Fruit fly (Drosophila melanogaster) whole organism, prepupa: Measurements from ENCODE around the gene CG18130.

Experiments
- Blimp-1 ChIP-seq: fragments of 200-800 bp; sonication (Bioruptor generic); optimal IDR thresholded peaks from 3 replicates; lab custom pipeline; 2017; ENCODE audit warnings: missing biosample characterization, missing genetic modification characterization, mild to moderate bottlenecking, moderate library complexity, missing genetic modification reagents
- CG10631 ChIP-seq: fragments of 200-800 bp; sonication (Bioruptor generic); optimal IDR thresholded peaks from 2 replicates; lab custom pipeline; 2016; ENCODE audit warnings: missing biosample characterization, missing genetic modification characterization
- CG10669 ChIP-seq: fragments of 200-800 bp; sonication (Bioruptor generic); optimal IDR thresholded peaks from 3 replicates; lab custom pipeline; 2018; ENCODE audit warnings: missing biosample characterization, mild to moderate bottlenecking, missing genetic modification characterization, moderate library complexity
- CG11294 ChIP-seq: fragments of 200-800 bp; sonication (Bioruptor generic); IDR thresholded peaks from 2 replicates; pipeline ENCODE4 v1.3.6; 2022; ENCODE audit warnings: missing biosample characterization, missing genetic modification characterization
- CG11762 ChIP-seq: fragments of 200-800 bp; sonication (Bioruptor generic); optimal IDR thresholded peaks from 3 replicates; lab custom pipeline; 2016; ENCODE audit warnings: missing biosample characterization, missing genetic modification characterization; ENCODE audit not compliant: insufficient read depth
- CG11902 ChIP-seq: fragments of 200-800 bp; sonication (Bioruptor generic); optimal IDR thresholded peaks from 3 replicates; lab custom pipeline; 2016; ENCODE audit warnings: missing biosample characterization, missing genetic modification characterization
- CG16779 ChIP-seq: fragments of 200-800 bp; sonication (Bioruptor generic); optimal IDR thresholded peaks from 3 replicates; lab custom pipeline; 2017; ENCODE audit warnings: missing biosample characterization, mild to moderate bottlenecking, missing genetic modification characterization
- CG6163 ChIP-seq: fragments of 200-800 bp; sonication (Bioruptor generic); IDR thresholded peaks from 3 replicates; pipeline ENCODE4 v1.3.6; 2022; ENCODE audit warnings: missing biosample characterization, missing genetic modification characterization
- CG6808 ChIP-seq: fragments of 200-800 bp; sonication (Bioruptor generic); optimal IDR thresholded peaks from 3 replicates; lab custom pipeline; 2017; ENCODE audit warnings: missing biosample characterization, missing genetic modification characterization, mild to moderate bottlenecking, moderate library complexity, missing genetic modification reagents
- CG6854 ChIP-seq: fragments of 200-800 bp; sonication (Bioruptor generic); optimal IDR thresholded peaks from 2 replicates; lab custom pipeline; 2017; ENCODE audit warnings: missing biosample characterization, mild to moderate bottlenecking, missing genetic modification characterization
- CG7368 ChIP-seq: fragments of 200-800 bp; sonication (Bioruptor generic); optimal IDR thresholded peaks from 3 replicates; lab custom pipeline; 2016; ENCODE audit warnings: missing biosample characterization, missing genetic modification characterization
- CG8319 ChIP-seq: fragments of 200-800 bp; sonication (Bioruptor generic); optimal IDR thresholded peaks from 3 replicates; lab custom pipeline; 2016; ENCODE audit warnings: missing biosample characterization, missing genetic modification characterization
- CG9139 ChIP-seq: fragments of 200-800 bp; sonication (Bioruptor generic); optimal IDR thresholded peaks from 3 replicates; lab custom pipeline; 2017; ENCODE audit warnings: missing biosample characterization, mild to moderate bottlenecking, missing genetic modification characterization
- Eip78C ChIP-seq: fragments of 200-800 bp; sonication (Bioruptor generic); peaks from one replicate; lab custom pipeline; 2016; ENCODE audit warnings: missing biosample characterization, missing genetic modification characterization
- Eip93F ChIP-seq: fragments of 200-800 bp; sonication (Bioruptor generic); optimal IDR thresholded peaks from 2 replicates; lab custom pipeline; 2016; ENCODE audit warnings: missing biosample characterization, mild to moderate bottlenecking, missing genetic modification characterization
- Ets96B ChIP-seq: fragments of 200-800 bp; optimal IDR thresholded peaks from 2 replicates; lab custom pipeline; 2019; ENCODE audit warnings: missing biosample characterization, mild to moderate bottlenecking, missing genetic modification characterization, moderate library complexity
- Gug ChIP-seq: fragments of 200-800 bp; sonication (Bioruptor generic); IDR thresholded peaks from 2 replicates; pipeline ENCODE4 v1.3.6; 2022; ENCODE audit warnings: missing biosample characterization, missing genetic modification characterization
- Hr38 ChIP-seq: sonication (Bioruptor generic); optimal IDR thresholded peaks from 2 replicates; lab custom pipeline; 2016; ENCODE audit warnings: missing biosample characterization, missing genetic modification characterization
- Hr39 ChIP-seq: fragments of 200-800 bp; sonication (Bioruptor generic); optimal IDR thresholded peaks from 2 replicates; lab custom pipeline; 2016; ENCODE audit warnings: missing biosample characterization, missing genetic modification characterization
- Hr4 ChIP-seq: fragments of 200-800 bp; sonication (Bioruptor generic); optimal IDR thresholded peaks from 3 replicates; lab custom pipeline; 2016; ENCODE audit warnings: missing biosample characterization, missing genetic modification characterization
- Lpt ChIP-seq: fragments of 200-800 bp; sonication (Bioruptor generic); optimal IDR thresholded peaks from 3 replicates; lab custom pipeline; 2016; ENCODE audit warnings: missing biosample characterization, missing genetic modification characterization
- Met ChIP-seq: fragments of 200-800 bp; sonication (Bioruptor generic); optimal IDR thresholded peaks from 3 replicates; lab custom pipeline; 2016; ENCODE audit warnings: missing biosample characterization, missing genetic modification characterization
- Sox102F ChIP-seq: fragments of 200-800 bp; sonication (Bioruptor generic); optimal IDR thresholded peaks from 2 replicates; lab custom pipeline; 2016; ENCODE audit warnings: missing biosample characterization, mild to moderate bottlenecking, missing genetic modification characterization
- Sox14 ChIP-seq: fragments of 200-800 bp; sonication (Bioruptor generic); optimal IDR thresholded peaks from 3 replicates; lab custom pipeline; 2016; ENCODE audit warnings: missing biosample characterization, missing genetic modification characterization
- achi ChIP-seq: fragments of 200-800 bp; sonication (Bioruptor generic); optimal IDR thresholded peaks from 3 replicates; lab custom pipeline; 2016; ENCODE audit warnings: missing biosample characterization, missing genetic modification characterization
- acj6 ChIP-seq: fragments of 200-800 bp; sonication (Bioruptor generic); optimal IDR thresholded peaks from 3 replicates; lab custom pipeline; 2016; ENCODE audit warnings: missing biosample characterization, missing genetic modification characterization
- dac ChIP-seq: fragments of 200-800 bp; sonication (Bioruptor generic); optimal IDR thresholded peaks from 2 replicates; lab custom pipeline; 2017; ENCODE audit warnings: missing biosample characterization, mild to moderate bottlenecking, missing genetic modification characterization
- eg ChIP-seq: fragments of 200-800 bp; sonication (Bioruptor generic); IDR thresholded peaks from 3 replicates; pipeline ENCODE4 v1.3.6; 2022; ENCODE audit warnings: missing biosample characterization, missing genetic modification characterization
- esn ChIP-seq: fragments of 200-800 bp; sonication (Bioruptor generic); optimal IDR thresholded peaks from 2 replicates; lab custom pipeline; 2016; ENCODE audit warnings: missing biosample characterization, mild to moderate bottlenecking, missing genetic modification characterization, moderate library complexity
- fd59A ChIP-seq: fragments of 200-800 bp; sonication (Bioruptor generic); optimal IDR thresholded peaks from 2 replicates; lab custom pipeline; 2017; ENCODE audit warnings: missing biosample characterization, mild to moderate bottlenecking, missing genetic modification characterization, missing genetic modification reagents
- fd85E ChIP-seq: fragments of 200-800 bp; sonication (Bioruptor generic); optimal IDR thresholded peaks from 3 replicates; lab custom pipeline; 2016; ENCODE audit warnings: missing biosample characterization, missing genetic modification characterization
- fkh ChIP-seq: fragments of 200-800 bp; sonication (Bioruptor generic); optimal IDR thresholded peaks from 3 replicates; lab custom pipeline; 2017; ENCODE audit warnings: missing biosample characterization, mild to moderate bottlenecking, missing genetic modification characterization, moderate library complexity
- net ChIP-seq: fragments of 200-800 bp; sonication (Bioruptor generic); optimal IDR thresholded peaks from 3 replicates; lab custom pipeline; 2016; ENCODE audit warnings: missing biosample characterization, missing genetic modification characterization
- salr ChIP-seq, 2 experiments: fragments of 200-800 bp; sonication (Bioruptor generic); optimal IDR thresholded peaks; 3 replicates each; lab custom pipeline; 2016 to 2018; ENCODE audit warnings: missing biosample characterization in 2 of 2, missing genetic modification characterization in 2 of 2, mild to moderate bottlenecking in 1 of 2
- spab ChIP-seq: fragments of 200-800 bp; sonication (Bioruptor generic); optimal IDR thresholded peaks from 2 replicates; lab custom pipeline; 2017; ENCODE audit warnings: missing biosample characterization, mild to moderate bottlenecking, missing genetic modification characterization, missing genetic modification reagents
- ss ChIP-seq, 2 experiments: fragments of 200-800 bp; sonication (Bioruptor generic); optimal IDR thresholded peaks; 2 replicates in 1 of 2; 3 replicates in 1 of 2; lab custom pipeline; 2017 to 2018; ENCODE audit warnings: mild to moderate bottlenecking in 2 of 2, missing biosample characterization in 2 of 2, missing genetic modification characterization in 2 of 2, moderate library complexity in 1 of 2
- svp ChIP-seq: fragments of 200-800 bp; sonication (Bioruptor generic); peaks from one replicate; lab custom pipeline; 2016; ENCODE audit warnings: missing biosample characterization, missing genetic modification characterization
- topi ChIP-seq: fragments of 200-800 bp; sonication (Bioruptor generic); optimal IDR thresholded peaks from 3 replicates; lab custom pipeline; 2016; ENCODE audit warnings: missing biosample characterization, missing genetic modification characterization
- vri ChIP-seq: fragments of 200-800 bp; sonication (Bioruptor generic); optimal IDR thresholded peaks from 3 replicates; lab custom pipeline; 2016; ENCODE audit warnings: missing biosample characterization, mild to moderate bottlenecking, missing genetic modification characterization

CG18130 gene

dm6 chrX:12021750-12022149, 29.2 kb upstream of the CG18130 start:
- TF ChIP-seq svp (GFP tag; lab: Kevin White, UChicago) (peak; percentile 90), CG10669 (no peak)

DNA sequence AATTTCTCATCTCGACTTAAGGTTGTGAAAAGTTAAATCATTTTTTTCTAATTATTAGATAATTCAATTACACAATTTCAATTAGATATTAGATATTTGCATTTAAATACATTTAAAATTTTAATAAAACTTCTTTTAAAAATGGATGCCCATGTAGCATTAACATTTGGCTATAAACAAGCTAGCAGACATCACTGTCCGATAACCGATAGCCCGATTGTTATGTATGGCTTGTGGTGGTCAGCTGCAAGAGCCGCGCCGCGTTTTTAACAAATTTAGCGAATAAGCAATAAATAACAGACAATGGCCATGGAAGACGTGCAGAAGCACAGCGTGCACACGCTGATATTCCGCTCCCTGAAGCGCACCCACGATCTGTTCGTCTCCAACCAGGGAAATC, 28.3 kb upstream of the CG18130 start, which contains the start of gene Tango4:
Tango4 (plus strand) TSS at position 212 of the 400 bp plus-strand sequence.
- TF ChIP-seq fd85E (no peak), topi (GFP tag; lab: Kevin White, UChicago) (no peak), svp (GFP tag; lab: Kevin White, UChicago) (peak; percentile 29)

DNA sequence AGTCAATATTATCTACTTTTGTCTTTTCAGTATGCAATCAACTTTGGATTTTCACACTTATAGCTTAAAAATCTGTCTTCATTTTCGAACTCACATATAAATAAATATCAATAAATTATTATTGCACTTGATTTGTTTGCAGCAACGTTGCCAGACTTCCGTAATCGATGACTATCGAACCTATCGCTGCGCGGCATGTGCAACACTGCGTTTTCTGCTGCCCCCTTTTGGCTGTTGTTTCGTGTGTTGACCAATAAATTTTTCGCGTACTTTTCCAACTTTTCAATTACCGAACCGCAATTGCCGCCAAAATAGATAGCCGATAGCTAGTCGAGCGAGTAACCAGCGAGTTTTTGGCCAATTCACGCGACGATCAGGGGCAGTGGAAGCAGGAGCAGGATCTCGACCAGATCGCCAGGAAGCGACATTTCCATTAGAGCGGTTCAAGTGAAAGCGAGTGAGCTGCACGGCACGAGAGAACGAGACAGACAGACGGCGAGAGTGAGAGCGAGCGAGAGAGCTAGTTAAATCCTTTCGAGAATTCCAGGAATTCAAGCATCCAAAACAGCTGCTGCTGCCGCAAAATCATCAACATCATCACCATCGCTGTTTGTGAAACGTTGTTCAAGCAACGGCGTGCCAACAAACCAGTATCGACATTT, 26.0 kb upstream of the CG18130 start, which contains the start of gene Lsm12a:
Lsm12a (plus strand) TSS at position 201 of the 662 bp plus-strand sequence.
- TF ChIP-seq CG6163 (GFP tag; lab: Robert Waterston, UW) (0 out of 3 replicates have a peak, but pooled peaks have one; percentile 12), Blimp-1 (peak; percentile 88), Hr38 (GFP tag; lab: Kevin White, UChicago) (no peak), svp (GFP tag; lab: Kevin White, UChicago) (peak; percentile 47)

- TF ChIP-seq fkh (peak; percentile 2), CG6163 (GFP tag; lab: Robert Waterston, UW) (no peak), svp (GFP tag; lab: Kevin White, UChicago) (peak; percentile 56), CG8319 (GFP tag; lab: Kevin White, UChicago) (no peak)
These were observed 25.4 kb upstream of the CG18130 start, which contains the start of gene Chrac-16 for dm6 chrX:12017815-12018439. TSS of gene Chrac-16 (minus strand) at chrX:12017961.

DNA sequence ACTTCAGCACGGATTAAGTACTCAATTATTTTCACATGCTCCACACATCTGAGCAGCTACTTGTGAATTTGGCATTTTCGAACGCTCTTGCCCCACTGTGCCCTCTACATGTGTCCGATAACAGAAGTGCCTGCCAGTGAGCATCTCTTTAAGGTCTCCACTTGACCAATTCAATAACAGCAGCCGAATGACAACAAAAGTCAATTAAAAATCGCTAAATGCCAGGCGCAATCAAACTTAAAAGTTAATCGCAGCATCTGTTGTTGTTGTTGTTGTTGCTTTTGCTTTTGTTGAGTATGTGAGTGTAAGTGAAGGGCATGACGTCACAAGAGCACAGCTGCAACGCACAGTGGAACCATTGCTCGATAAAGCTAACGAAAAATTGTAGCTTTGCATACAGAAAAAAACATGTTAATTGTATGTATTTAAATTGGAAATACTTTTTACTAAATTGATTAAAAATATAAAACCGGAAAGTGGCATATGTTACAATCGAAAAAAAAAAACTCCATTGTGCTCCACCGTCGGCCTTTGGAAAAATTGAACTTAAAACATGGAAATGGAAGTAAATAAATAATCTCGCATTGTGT, 22.3 kb upstream of the CG18130 start:
- peak; percentile 50 for TF ChIP-seq achi (GFP tag; lab: Kevin White, UChicago)
- TF ChIP-seq CG10669, result peak; percentile 61
- TF ChIP-seq ss (GFP tag; optimal IDR thresholded peaks at IDR 0.05; lab: Kevin White, UChicago), result peak in 1 of 2 experiments; percentile 73
- TF ChIP-seq Eip78C (GFP tag; lab: Kevin White, UChicago), result peak; percentile 89
- peak; percentile 52 for TF ChIP-seq Hr39 (GFP tag; lab: Kevin White, UChicago)
- TF ChIP-seq CG6854 (GFP tag; lab: Kevin White, UChicago), result peak; percentile 13
- TF ChIP-seq eg (GFP tag; lab: Robert Waterston, UW), result peak; percentile 55
- 0 out of 2 replicates have a peak, but pooled peaks have one; percentile 14 for TF ChIP-seq Gug (GFP tag; lab: Robert Waterston, UW)
- no peak for TF ChIP-seq Eip93F (GFP tag; lab: Kevin White, UChicago)
- TF ChIP-seq salr (GFP tag; optimal IDR thresholded peaks at IDR 0.05; lab: Kevin White, UChicago), result peak; percentile 6 to 51
- peak; percentile 1 for TF ChIP-seq CG11762 (GFP tag; lab: Kevin White, UChicago)
- TF ChIP-seq CG6808 (GFP tag; lab: Kevin White, UChicago), result peak; percentile 54
- TF ChIP-seq CG11902 (GFP tag; lab: Kevin White, UChicago), result peak; percentile 19
- TF ChIP-seq CG16779, result no peak
- TF ChIP-seq acj6 (GFP tag; lab: Kevin White, UChicago), result peak; percentile 46
- TF ChIP-seq Met (GFP tag; lab: Kevin White, UChicago), result peak; percentile 78
- peak; percentile 45 for TF ChIP-seq vri (GFP tag; lab: Kevin White, UChicago)
- no peak for TF ChIP-seq Hr38 (GFP tag; lab: Kevin White, UChicago)
- TF ChIP-seq Lpt (GFP tag; lab: Kevin White, UChicago), result no peak
- peak; percentile 91 for TF ChIP-seq svp (GFP tag; lab: Kevin White, UChicago)
- TF ChIP-seq CG7368 (GFP tag; lab: Kevin White, UChicago), result peak; percentile 34
- TF ChIP-seq CG11294 (GFP tag; lab: Robert Waterston, UW), result peak; percentile 37
- TF ChIP-seq esn (GFP tag; lab: Kevin White, UChicago), result peak; percentile 80
- TF ChIP-seq Ets96B (tag; lab: Kevin White, UChicago), result peak; percentile 50
- TF ChIP-seq dac (GFP tag; lab: Kevin White, UChicago), result no peak
- no peak for TF ChIP-seq fd85E
- TF ChIP-seq CG6163 (GFP tag; lab: Robert Waterston, UW), result peak; percentile 78
- TF ChIP-seq Sox102F, result peak; percentile 76
- TF ChIP-seq net (GFP tag; lab: Kevin White, UChicago), result peak; percentile 67
- TF ChIP-seq CG9139 (GFP tag; lab: Kevin White, UChicago), result no peak
- TF ChIP-seq Hr4 (GFP tag; lab: Kevin White, UChicago), result no peak
- peak; percentile 56 for TF ChIP-seq CG10631 (GFP tag; lab: Kevin White, UChicago)
- TF ChIP-seq Sox14, result peak; percentile 68
- TF ChIP-seq fd59A, result peak; percentile 15
- peak; percentile 37 for TF ChIP-seq spab (GFP tag; lab: Kevin White, UChicago)
- peak; percentile 84 for TF ChIP-seq CG8319 (GFP tag; lab: Kevin White, UChicago)
